Fruit fly (Drosophila melanogaster): Measurements from ENCODE around the gene GstD9.

DNA sequence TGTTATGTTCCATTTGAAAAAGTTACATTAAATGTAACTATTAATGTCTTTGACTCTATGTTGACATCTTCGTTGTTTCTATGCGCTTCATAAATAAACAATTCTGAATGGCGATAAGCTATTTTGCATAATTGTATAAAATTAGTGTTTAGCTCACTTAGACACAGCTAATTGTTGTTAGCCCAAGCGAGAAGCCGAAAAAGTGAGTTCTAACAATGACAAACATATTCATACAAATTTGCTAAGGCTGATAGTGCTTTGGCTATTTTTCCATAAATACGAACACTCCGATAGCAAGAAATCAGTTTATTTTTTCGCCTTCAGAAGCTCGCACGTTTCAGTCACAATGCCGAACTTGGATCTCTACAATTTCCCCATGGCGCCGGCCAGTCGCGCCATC, 10.8 kb upstream of the GstD9 start, which contains the start of gene GstD7:
- TF ChIP-seq CG18764 (GFP tag; optimal IDR thresholded peaks at IDR 0.05): no peak
- TF ChIP-seq CG43689 (GFP tag; IDR thresholded peaks at IDR 0.05): no peak
- TF ChIP-seq Ada2b (GFP tag; IDR thresholded peaks at IDR 0.05): no peak
- TF ChIP-seq CG6654 (GFP tag; optimal IDR thresholded peaks at IDR 0.05): no peak
- no peak for TF ChIP-seq CG4282 (GFP tag; optimal IDR thresholded peaks at IDR 0.05)
- TF ChIP-seq CG14014 (GFP tag; IDR thresholded peaks at IDR 0.05): no peak
- TF ChIP-seq fd64A (GFP tag; optimal IDR thresholded peaks at IDR 0.05): no peak
- no peak for TF ChIP-seq tap (tag; optimal IDR thresholded peaks at IDR 0.05)
- no peak for TF ChIP-seq CG4328 (GFP tag; optimal IDR thresholded peaks at IDR 0.05)
- TF ChIP-seq Oaz (GFP tag; IDR thresholded peaks at IDR 0.05): no peak
- TF ChIP-seq CG6813 (GFP tag; optimal IDR thresholded peaks at IDR 0.05): no peak
